Fruit fly (Drosophila melanogaster): ENCODE measurements around the gene CG6171.

CG6171 gene

dm6 chr3R:15361490-15361889 lies 2.2 kb downstream of the CG6171 start, which contains the start of the genes Cog2 and Trax (continued):
- TF ChIP-seq CG1603 (tag; optimal IDR thresholded peaks at IDR 0.05), result peak; percentile 7
- TF ChIP-seq pum (GFP tag; optimal IDR thresholded peaks at IDR 0.05), result no peak
- peak; percentile 72 for TF ChIP-seq CG14860 (GFP tag; IDR thresholded peaks at IDR 0.05; ENCODE audit: partially characterized antibody)
- no peak for TF ChIP-seq Jarid2 (GFP tag; optimal IDR thresholded peaks at IDR 0.05)
- TF ChIP-seq wdn (GFP tag; IDR thresholded peaks at IDR 0.05), result no peak
- TF ChIP-seq slou (GFP tag; optimal IDR thresholded peaks at IDR 0.05), result no peak
- TF ChIP-seq abd-A (tag; optimal IDR thresholded peaks at IDR 0.05), result no peak
- TF ChIP-seq zen (tag; optimal IDR thresholded peaks at IDR 0.05), result no peak
- TF ChIP-seq esg (GFP tag; conservative IDR thresholded peaks at IDR 0.05), result no peak
- TF ChIP-seq tio (GFP tag; optimal IDR thresholded peaks at IDR 0.05), result no peak
- no peak for TF ChIP-seq gt (GFP tag; IDR thresholded peaks at IDR 0.05)
- TF ChIP-seq mam (GFP tag; optimal IDR thresholded peaks at IDR 0.05), result no peak
- no peak for TF ChIP-seq az2 (GFP tag; optimal IDR thresholded peaks at IDR 0.05)
- no peak for TF ChIP-seq CG2202 (tag; optimal IDR thresholded peaks at IDR 0.05)
- TF ChIP-seq Ets65A (GFP tag), result no peak
- no peak for TF ChIP-seq HHEX (GFP tag; optimal IDR thresholded peaks at IDR 0.05)
- TF ChIP-seq E2f1 (GFP tag; IDR thresholded peaks at IDR 0.05), result no peak
- no peak for TF ChIP-seq Xbp1 (GFP tag; optimal IDR thresholded peaks at IDR 0.05)
- TF ChIP-seq phol (tag; optimal IDR thresholded peaks at IDR 0.05), result peak; percentile 6
- no peak for TF ChIP-seq CG12769 (tag; optimal IDR thresholded peaks at IDR 0.05)
- TF ChIP-seq Chrac-16 (GFP tag; optimal IDR thresholded peaks at IDR 0.05), result no peak
- no peak for TF ChIP-seq ems (GFP tag; optimal IDR thresholded peaks at IDR 0.05)
- no peak for TF ChIP-seq CG2199 (GFP tag; IDR thresholded peaks at IDR 0.05)
- no peak for TF ChIP-seq sc (optimal IDR thresholded peaks at IDR 0.05)
- no peak for TF ChIP-seq sc (GFP tag; optimal IDR thresholded peaks at IDR 0.05)
- TF ChIP-seq amos (GFP tag; IDR thresholded peaks at IDR 0.05; ENCODE audit: partially characterized antibody), result peak; percentile 82
- no peak for TF ChIP-seq CG12659 (GFP tag; optimal IDR thresholded peaks at IDR 0.05)
- TF ChIP-seq hkb (optimal IDR thresholded peaks at IDR 0.05), result no peak
- no peak for TF ChIP-seq hkb (GFP tag; IDR thresholded peaks at IDR 0.05)
- no peak for TF ChIP-seq fd96Cb (tag; optimal IDR thresholded peaks at IDR 0.05)
- peak; percentile 41 for TF ChIP-seq Sin3A (optimal IDR thresholded peaks at IDR 0.05)
- no peak for TF ChIP-seq nom (GFP tag; optimal IDR thresholded peaks at IDR 0.05)
- TF ChIP-seq CG7963 (GFP tag; IDR thresholded peaks at IDR 0.05; ENCODE audit: partially characterized antibody), result peak; percentile 75
- no peak for TF ChIP-seq CG13775 (GFP tag; optimal IDR thresholded peaks at IDR 0.05)
- TF ChIP-seq dysf (GFP tag; IDR thresholded peaks at IDR 0.05), result no peak
- TF ChIP-seq CG7839 (tag; optimal IDR thresholded peaks at IDR 0.05), result no peak
- no peak for TF ChIP-seq chif (GFP tag; optimal IDR thresholded peaks at IDR 0.05)
- TF ChIP-seq Gsc (GFP tag; IDR thresholded peaks at IDR 0.05), result no peak
- no peak for TF ChIP-seq Max (GFP tag; optimal IDR thresholded peaks at IDR 0.05)
- no peak for TF ChIP-seq disco-r (GFP tag; optimal IDR thresholded peaks at IDR 0.05)
- peak; percentile 41 for TF ChIP-seq YL-1 (GFP tag; optimal IDR thresholded peaks at IDR 0.05)
- no peak for TF ChIP-seq CG18764 (GFP tag; optimal IDR thresholded peaks at IDR 0.05)
- TF ChIP-seq CG2120 (GFP tag; optimal IDR thresholded peaks at IDR 0.05), result no peak
- TF ChIP-seq C15 (GFP tag; IDR thresholded peaks at IDR 0.05), result no peak
- no peak for TF ChIP-seq CG1792 (GFP tag; optimal IDR thresholded peaks at IDR 0.05)
- TF ChIP-seq Fer1 (GFP tag; optimal IDR thresholded peaks at IDR 0.05), result no peak
- TF ChIP-seq CG15601 (tag; optimal IDR thresholded peaks at IDR 0.05), result no peak
- no peak for TF ChIP-seq CG12391 (tag; optimal IDR thresholded peaks at IDR 0.05)
- TF ChIP-seq CG8388 (GFP tag; optimal IDR thresholded peaks at IDR 0.05), result no peak
- no peak for TF ChIP-seq sob (GFP tag; IDR thresholded peaks at IDR 0.05)
- no peak for TF ChIP-seq sug (tag; optimal IDR thresholded peaks at IDR 0.05)
- TF ChIP-seq CG11093 (GFP tag; IDR thresholded peaks at IDR 0.05), result no peak
- TF ChIP-seq Optix (GFP tag; IDR thresholded peaks at IDR 0.05), result no peak

All from whole organism, embryonic.